Fruit fly (Drosophila melanogaster): ENCODE measurements around the gene CG34331.
"Not testable (repeated sequence)": the region's sequence is repeated elsewhere in the genome, so short reads cannot be mapped to it uniquely, and the experiment has no call there.

The CG34331 gene

DNA sequence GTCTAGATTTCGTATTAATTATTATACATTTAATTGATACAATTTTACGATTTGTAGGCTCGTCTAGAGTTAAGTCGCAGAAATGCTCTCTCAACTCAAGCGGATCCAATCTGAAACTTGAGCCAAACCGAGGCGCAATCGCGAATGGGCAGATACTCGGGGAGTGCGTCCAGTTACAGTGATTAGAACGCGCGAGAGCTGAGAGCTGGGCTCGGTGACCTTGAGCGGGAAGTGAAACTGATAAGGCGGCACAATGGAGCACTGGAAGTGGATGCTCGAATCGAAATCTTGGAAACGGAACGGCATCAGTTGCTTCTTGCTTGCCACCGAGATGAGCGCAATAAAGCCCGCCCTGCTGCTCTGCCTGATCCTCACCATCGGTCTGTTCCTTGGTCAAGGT is at the start of gene CG34331:
TSS of gene CG34331 (plus strand) at position 301 of the 400 bp plus-strand sequence.
- TF ChIP-seq noc (tag; optimal IDR thresholded peaks at IDR 0.05) = no peak

DNA sequence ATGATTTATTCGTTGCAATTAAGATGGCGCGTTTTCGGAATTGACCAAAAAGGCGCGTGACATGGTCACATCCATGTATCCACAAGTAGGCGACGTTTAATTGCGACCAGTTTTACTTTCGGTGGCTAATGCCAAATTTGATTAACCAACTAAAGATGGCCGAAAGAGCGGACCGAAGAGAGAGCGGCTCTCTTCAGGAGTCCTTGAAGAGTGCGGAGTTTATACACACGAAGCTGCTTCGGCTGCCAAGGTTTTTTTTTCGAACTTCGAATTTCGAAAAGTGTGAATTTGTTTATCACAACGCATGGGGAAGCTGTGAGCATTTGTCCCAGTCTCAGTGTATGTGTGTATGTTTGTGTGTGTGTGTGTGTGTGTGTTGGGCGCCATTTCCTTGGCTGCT is 38.5 kb upstream of the CG34331 start:
- no peak for TF ChIP-seq noc (tag; optimal IDR thresholded peaks at IDR 0.05)

DNA sequence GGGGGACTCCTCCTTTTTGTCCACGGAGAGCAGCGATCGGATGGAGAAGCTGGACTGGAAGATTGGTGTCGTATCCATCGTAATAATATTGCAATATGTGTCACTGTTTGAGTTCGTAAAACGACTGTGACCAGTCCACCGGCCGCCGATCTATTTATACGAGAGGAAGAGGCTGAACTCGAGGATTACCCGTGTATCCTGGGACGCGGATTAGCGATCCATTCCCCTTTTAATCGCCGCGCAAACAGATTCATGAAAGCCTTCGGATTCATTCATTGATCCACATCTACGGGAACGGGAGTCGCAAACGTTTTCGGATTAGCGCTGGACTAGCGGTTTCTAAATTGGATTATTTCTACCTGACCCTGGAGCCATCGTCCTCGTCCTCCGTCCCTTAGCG is 29.9 kb upstream of the CG34331 start, which contains the start of gene fd19B:
TSS of gene fd19B (minus strand) at position 101 of the 400 bp plus-strand sequence.
- no peak for TF ChIP-seq noc (tag; optimal IDR thresholded peaks at IDR 0.05)

DNA sequence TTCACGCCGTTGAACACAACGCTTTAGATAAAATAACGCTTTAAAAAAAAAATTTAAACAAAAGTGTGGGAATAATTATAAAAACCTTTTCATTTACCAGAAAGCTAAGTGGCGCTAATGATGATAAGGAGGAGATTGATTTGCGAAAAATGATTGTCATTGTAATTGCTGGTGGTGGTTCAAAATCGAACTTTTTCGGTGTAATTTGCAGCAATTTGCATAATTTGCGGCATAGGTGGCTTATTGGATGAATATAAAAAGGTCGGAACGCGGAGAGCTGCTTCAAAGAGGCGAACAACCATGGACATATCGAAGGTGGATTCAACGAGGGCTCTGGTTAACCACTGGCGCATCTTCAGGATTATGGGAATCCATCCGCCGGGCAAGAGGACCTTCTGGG is 28.2 kb upstream of the CG34331 start, which contains the start of gene Or19b:
TSS of gene Or19b (plus strand) at position 301 of the 400 bp plus-strand sequence.
- TF ChIP-seq noc (tag; optimal IDR thresholded peaks at IDR 0.05) = not testable (repeated sequence)

DNA sequence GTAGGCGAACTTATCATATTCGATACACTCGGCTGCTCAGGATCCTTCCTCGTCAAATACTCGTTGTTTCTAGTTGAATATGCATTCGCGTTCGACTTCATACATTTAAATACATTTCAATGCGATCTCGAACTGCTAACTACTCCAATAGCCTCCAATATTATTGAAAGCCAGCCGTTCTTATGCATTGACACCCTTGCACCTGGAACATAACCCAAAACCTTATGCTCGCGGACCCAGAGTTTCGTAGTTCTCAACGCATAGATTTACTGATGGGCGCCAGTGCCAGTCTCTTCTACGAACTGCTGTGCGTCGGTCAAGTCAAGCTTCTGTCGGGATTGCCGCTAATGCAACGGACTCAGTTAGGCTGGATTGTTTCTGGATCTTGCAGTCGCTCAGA is 25.9 kb upstream of the CG34331 start, which contains the start of gene CG42581:
TSS of gene CG42581 (minus strand) at position 101 of the 400 bp plus-strand sequence.
- not testable (repeated sequence) for TF ChIP-seq noc (tag; optimal IDR thresholded peaks at IDR 0.05)

DNA sequence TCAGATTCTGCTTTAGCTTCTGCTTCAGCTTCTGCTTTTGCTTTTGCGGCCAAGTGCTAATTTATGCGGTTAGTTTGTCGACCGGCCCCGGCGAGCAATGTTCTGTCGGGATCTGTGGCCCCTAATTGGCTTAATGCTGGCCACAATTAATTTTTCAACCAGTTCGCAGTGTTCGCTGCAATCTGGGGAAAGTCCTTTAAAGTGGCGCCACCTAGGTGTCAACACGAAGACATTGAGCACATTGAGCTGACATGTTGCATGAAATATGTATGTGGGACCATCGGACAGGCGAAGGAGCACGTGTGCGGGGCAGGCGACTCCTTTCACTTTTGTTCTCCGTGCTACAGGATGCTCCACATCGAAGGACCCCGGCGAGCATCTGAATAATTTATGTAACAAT is 17.3 kb upstream of the CG34331 start:
- no peak for TF ChIP-seq noc (tag; optimal IDR thresholded peaks at IDR 0.05)

DNA sequence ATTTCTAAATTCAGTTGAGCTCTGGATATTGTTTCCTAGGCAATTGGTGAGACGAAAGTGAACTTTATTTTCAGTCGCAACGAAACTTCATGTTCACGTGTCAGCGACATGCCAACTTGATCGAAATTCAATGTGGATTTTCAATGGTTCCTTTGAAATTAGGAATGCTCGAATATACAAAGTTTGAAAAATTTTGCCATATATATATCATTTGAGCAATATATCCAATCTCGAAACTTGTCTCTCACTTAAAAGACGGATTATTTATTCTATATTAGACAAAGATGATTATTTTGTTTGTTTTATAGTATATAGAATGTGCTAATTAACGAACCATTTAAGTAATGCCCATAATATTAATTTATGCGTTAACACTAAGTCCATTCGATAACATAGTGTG is 11.8 kb upstream of the CG34331 start, which contains the start of gene karr:
TSS of gene karr (minus strand) at position 101 of the 400 bp plus-strand sequence.
- no peak for TF ChIP-seq noc (tag; optimal IDR thresholded peaks at IDR 0.05)

DNA sequence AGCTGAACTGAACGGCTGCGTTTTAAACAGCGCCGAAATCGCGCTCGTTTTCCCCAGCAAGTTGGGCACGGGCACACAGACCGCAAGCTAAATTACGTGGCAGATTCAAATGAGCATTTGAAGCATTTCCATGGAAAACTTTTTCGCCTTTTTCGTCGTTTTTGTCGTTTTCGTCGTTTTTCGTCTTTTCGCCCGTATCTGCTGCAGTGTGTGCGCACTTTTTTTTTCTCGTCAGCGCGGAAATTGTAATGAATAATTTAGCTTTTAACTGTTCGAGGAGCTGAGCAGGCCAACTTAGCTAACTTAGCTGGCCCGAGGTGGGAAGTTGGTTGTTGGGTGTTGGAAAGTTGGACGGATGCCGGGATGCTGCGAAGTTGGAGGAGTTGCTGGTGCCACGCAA is 7.3 kb downstream of the CG34331 start:
- no peak for TF ChIP-seq noc (tag; optimal IDR thresholded peaks at IDR 0.05)

DNA sequence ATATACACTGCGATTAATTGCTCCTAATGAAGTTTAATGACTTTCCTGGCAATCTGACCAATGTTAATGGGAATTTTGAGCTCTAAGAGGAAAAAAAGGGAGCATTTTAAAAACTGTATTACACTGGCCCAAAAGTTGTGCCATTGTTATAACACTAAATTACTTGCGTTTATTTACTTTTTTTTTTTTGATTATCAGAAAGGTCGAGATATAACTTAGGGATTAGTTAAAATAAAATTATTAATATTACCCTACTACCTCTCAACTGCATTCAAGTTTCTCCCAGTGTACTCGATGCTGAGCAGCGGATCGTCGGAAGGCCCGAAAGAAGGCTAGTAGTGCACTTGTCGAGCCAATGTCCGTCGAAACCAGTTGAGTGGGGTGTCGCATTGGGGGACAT is 8.2 kb downstream of the CG34331 start:
- no peak for TF ChIP-seq noc (tag; optimal IDR thresholded peaks at IDR 0.05)

DNA sequence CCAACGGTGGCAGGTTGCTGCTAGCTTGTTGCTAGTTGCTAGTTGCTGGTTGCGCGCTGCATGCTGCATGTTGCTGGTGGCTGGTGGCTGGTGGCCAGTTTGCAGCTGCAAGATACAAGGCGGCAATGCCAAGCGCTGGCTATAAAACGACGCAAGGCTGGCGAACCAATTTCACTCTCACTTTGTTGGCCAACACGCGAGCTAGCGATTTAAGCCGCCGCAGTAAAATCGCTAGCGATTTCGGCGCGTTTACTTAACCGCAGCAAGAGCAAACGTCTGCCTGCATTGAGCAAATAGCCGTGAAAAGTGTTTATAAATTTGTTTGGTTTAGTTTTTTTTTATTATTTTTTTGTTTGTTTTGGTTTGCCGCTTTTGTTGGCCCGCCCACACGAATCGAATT is 11.2 kb downstream of the CG34331 start, which contains the start of gene CG15322:
TSS of gene CG15322 (plus strand) at position 148 of the 400 bp plus-strand sequence.
- no peak for TF ChIP-seq noc (tag; optimal IDR thresholded peaks at IDR 0.05)

DNA sequence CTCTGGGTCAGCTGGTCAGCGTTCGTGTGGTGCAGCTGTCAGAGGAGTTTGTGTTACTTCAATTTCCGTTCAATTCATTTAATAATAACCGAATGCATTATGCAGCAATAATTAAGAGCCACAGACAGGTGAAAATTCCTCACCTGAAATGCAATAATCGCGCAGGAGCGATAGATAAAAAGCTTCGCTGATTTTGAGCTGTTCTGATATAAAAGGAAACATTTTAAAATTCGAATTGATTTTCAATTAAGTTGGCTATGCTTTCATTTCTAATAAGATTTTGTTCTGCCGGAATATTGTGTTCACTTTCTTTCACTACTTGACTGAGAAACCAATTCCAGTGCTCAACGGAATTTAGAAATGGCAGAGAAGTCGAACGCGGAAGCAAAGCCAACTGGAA is 17.2 kb downstream of the CG34331 start, which contains the start of gene CG42583:
TSS of gene CG42583 (plus strand) at position 301 of the 400 bp plus-strand sequence.
- no peak for TF ChIP-seq noc (tag; optimal IDR thresholded peaks at IDR 0.05)

DNA sequence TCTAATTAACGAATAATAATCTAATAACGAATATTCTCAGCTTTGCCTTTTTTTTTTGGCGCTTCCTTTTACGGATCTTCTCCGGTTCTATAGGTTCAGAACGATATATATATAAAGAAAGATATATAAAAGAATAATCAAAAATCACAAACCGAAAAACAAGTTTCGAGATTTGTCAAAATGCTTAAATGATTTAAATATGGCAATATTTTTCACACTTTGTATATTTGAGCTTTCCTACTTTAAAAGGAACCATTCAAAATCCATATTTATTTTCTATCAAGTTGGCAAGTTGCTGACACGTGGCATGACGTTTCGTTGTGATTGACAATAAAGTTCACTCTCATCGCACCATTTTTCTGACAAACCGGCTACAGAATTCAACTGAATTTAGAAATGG is 18.5 kb downstream of the CG34331 start, which contains the start of gene CG34332:
TSS of gene CG34332 (plus strand) at position 301 of the 400 bp plus-strand sequence.
- no peak for TF ChIP-seq noc (tag; optimal IDR thresholded peaks at IDR 0.05)

DNA sequence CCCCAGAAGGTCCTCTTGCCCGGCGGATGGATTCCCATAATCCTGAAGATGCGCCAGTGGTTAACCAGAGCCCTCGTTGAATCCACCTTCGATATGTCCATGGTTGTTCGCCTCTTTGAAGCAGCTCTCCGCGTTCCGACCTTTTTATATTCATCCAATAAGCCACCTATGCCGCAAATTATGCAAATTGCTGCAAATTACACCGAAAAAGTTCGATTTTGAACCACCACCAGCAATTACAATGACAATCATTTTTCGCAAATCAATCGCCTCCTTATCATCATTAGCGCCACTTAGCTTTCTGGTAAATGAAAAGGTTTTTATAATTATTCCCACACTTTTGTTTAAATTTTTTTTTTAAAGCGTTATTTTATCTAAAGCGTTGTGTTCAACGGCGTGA is 20.8 kb downstream of the CG34331 start, which contains the start of gene Or19a:
TSS of gene Or19a (minus strand) at position 101 of the 400 bp plus-strand sequence.
- TF ChIP-seq noc (tag; optimal IDR thresholded peaks at IDR 0.05) = not testable (repeated sequence)

DNA sequence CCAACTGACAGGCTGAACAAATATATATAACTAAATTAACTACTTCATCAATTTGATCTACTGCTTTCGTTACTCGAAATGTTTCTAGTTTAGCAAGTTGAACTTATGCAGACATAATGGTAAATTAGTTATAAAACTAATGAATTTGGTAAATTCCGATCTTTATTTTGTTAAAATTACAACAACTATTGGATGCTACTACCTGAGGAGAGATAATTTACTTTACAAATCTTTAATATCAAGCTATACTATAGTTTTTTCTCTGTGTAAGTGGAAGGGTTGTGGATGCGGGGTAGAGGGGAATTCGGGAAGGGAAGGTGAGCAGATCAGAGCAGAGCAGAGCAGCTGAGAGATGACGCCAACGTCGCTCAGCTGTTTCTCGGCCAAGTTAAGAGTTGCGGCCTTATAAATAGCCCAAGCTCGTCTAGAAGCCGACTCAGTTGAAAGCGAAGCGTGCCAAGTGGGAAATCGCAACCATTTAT is 25.5 kb downstream of the CG34331 start, which contains the start of gene aspr:
TSS of gene aspr (plus strand) at position 432 of the 482 bp plus-strand sequence.
- TF ChIP-seq noc (tag; optimal IDR thresholded peaks at IDR 0.05) = no peak

DNA sequence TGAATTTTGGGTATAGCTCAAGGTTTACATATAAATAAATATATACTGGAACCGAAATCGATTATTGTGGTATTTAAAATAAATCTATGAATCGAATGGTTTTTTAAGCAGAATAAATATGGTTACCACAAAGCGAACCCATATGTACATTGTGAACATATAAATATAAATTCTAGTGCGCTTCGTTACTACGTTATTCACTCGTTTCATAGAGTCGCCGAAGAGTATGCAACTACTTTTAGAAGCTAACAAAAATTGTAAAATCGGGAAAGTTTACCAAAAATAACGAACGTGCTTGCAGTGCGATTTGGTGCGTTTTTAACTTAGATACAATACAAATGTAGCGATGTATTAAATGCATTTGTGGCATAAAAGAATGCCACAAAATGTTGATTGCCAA is 33.7 kb downstream of the CG34331 start:
- TF ChIP-seq noc (tag; optimal IDR thresholded peaks at IDR 0.05) = no peak

DNA sequence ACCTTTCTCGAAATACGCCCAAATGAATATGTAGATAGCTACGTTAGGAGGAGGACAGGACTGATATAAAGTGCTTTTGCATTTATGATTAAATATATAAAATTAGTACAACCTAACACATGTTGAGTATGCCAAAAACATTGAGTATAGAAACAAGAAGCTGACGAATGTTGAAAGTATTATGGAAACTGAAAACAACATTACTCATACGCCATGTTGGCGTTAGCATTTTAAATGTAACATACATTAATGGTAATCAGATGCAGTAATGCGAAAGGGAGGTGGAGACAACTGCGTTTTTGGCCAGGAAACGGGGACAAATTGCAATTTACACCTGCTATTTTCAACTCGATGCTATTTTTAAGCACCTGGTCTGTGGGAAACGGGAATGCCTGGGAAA is 36.2 kb downstream of the CG34331 start:
- TF ChIP-seq noc (tag; optimal IDR thresholded peaks at IDR 0.05) = no peak

DNA sequence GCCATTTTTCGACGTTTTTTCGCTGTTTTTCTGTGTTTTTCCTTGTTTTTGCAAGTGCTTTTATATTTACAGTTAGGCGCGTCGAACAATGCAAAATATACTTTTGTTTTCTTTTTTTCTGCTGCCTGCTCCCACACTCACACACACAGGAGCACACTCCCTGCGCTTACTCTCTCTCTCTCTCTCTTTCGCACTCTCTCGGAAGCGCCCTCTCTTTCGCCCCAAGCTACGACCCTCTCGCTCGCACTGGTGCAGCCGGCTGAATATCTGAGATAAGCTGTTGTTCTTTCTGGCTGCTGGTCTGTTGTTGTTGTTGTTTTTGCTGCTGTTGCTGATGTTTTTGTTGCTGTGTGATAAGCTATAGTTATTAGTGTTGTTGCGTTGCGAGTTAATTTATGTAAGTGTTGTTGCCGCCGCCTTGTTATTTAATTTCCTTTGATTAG is 36.7 kb downstream of the CG34331 start:
- peak; percentile 24 for TF ChIP-seq noc (tag; optimal IDR thresholded peaks at IDR 0.05)
